Worm (Caenorhabditis elegans) whole organism, L3 larva: ENCODE data around the gene rps-9.
A peak's percentile ranks its signal among the peaks of the same experiment; 100 is the strongest.

Experiments
- R02D3.7 ChIP-seq: fragments of 150-350 bp; optimal IDR thresholded peaks from 2 replicates; lab custom pipeline; 2014; ENCODE audit warnings: missing biosample characterization, missing genetic modification characterization
- aly-2 ChIP-seq: fragments of 150-350 bp; optimal IDR thresholded peaks from 2 replicates; lab custom pipeline; 2014; ENCODE audit warnings: missing biosample characterization, missing genetic modification characterization
- ama-1 ChIP-seq: fragments of 150-350 bp; optimal IDR thresholded peaks from 2 replicates; lab custom pipeline; 2018
- ceh-16 ChIP-seq: sonication (generic microtip); optimal IDR thresholded peaks from 2 replicates; lab custom pipeline; 2017; ENCODE audit warnings: missing biosample characterization, missing genetic modification characterization
- ceh-28 ChIP-seq: fragments of 150-350 bp; optimal IDR thresholded peaks from 2 replicates; lab custom pipeline; 2014; ENCODE audit warnings: missing biosample characterization, missing genetic modification reagents, missing genetic modification characterization
- ceh-82 ChIP-seq: fragments of 150-350 bp; optimal IDR thresholded peaks from 2 replicates; lab custom pipeline; 2014; ENCODE audit warnings: missing biosample characterization, missing genetic modification characterization
- ceh-9 ChIP-seq: sonication (generic microtip); optimal IDR thresholded peaks from 2 replicates; lab custom pipeline; 2018; ENCODE audit warnings: missing biosample characterization, missing genetic modification characterization
- daf-12 ChIP-seq: fragments of 150-350 bp; optimal IDR thresholded peaks from 2 replicates; lab custom pipeline; 2014; ENCODE audit warnings: missing biosample characterization, missing genetic modification reagents, missing genetic modification characterization
- egl-5 ChIP-seq: fragments of 150-350 bp; optimal IDR thresholded peaks from 2 replicates; lab custom pipeline; 2017; ENCODE audit warnings: missing biosample characterization, missing genetic modification reagents, missing genetic modification characterization, inconsistent platforms
- elt-1 ChIP-seq: fragments of 150-350 bp; optimal IDR thresholded peaks from 2 replicates; lab custom pipeline; 2014; ENCODE audit warnings: missing biosample characterization, missing genetic modification characterization
- elt-2 ChIP-seq: sonication (generic microtip); optimal IDR thresholded peaks from 2 replicates; lab custom pipeline; 2016; ENCODE audit warnings: missing genetic modification reagents, mild to moderate bottlenecking, missing genetic modification characterization, missing compliant biosample characterization
- elt-3 ChIP-seq, 3 experiments: fragments of 150-350 bp in 1 of 3; sonication (generic microtip) in 2 of 3; optimal IDR thresholded peaks; 2 replicates in 2 of 3; 4 replicates in 1 of 3; lab custom pipeline; 2014 to 2017; ENCODE audit warnings: missing biosample characterization in 3 of 3, missing genetic modification characterization in 3 of 3
- fkh-2 ChIP-seq: fragments of 150-350 bp; optimal IDR thresholded peaks from 2 replicates; lab custom pipeline; 2014; ENCODE audit warnings: missing biosample characterization, missing genetic modification reagents, missing genetic modification characterization
- jun-1 ChIP-seq: fragments of 150-350 bp; optimal IDR thresholded peaks from 2 replicates; lab custom pipeline; 2014; ENCODE audit warnings: missing biosample characterization, missing genetic modification reagents, missing genetic modification characterization
- lin-15B ChIP-seq: fragments of 150-350 bp; optimal IDR thresholded peaks from 2 replicates; lab custom pipeline; 2014; ENCODE audit warnings: missing biosample characterization, missing genetic modification characterization
- lin-39 ChIP-seq: fragments of 150-350 bp; optimal IDR thresholded peaks from 2 replicates; lab custom pipeline; 2018; ENCODE audit warnings: missing biosample characterization, missing genetic modification reagents, missing genetic modification characterization
- mdl-1 ChIP-seq: fragments of 150-350 bp; optimal IDR thresholded peaks from 2 replicates; lab custom pipeline; 2014; ENCODE audit warnings: missing biosample characterization, missing genetic modification characterization
- mml-1 ChIP-seq: fragments of 150-350 bp; sonication (generic microtip); optimal IDR thresholded peaks from 3 replicates; lab custom pipeline; 2014; ENCODE audit warnings: missing biosample characterization, missing genetic modification characterization
- nfya-1 ChIP-seq: sonication (generic microtip); optimal IDR thresholded peaks from 2 replicates; lab custom pipeline; 2017; ENCODE audit warnings: missing genetic modification characterization, mild to moderate bottlenecking, missing compliant biosample characterization, antibody characterized with exemption, moderate library complexity; ENCODE audit not compliant: insufficient read depth
- nhr-11 ChIP-seq: fragments of 150-350 bp; optimal IDR thresholded peaks from 2 replicates; lab custom pipeline; 2014; ENCODE audit warnings: missing biosample characterization, missing genetic modification characterization
- nhr-25 ChIP-seq: sonication (generic microtip); optimal IDR thresholded peaks from 2 replicates; lab custom pipeline; 2017; ENCODE audit warnings: missing biosample characterization, missing genetic modification characterization
- nhr-28 ChIP-seq: fragments of 150-350 bp; optimal IDR thresholded peaks from 2 replicates; lab custom pipeline; 2014; ENCODE audit warnings: missing biosample characterization, missing genetic modification characterization
- nhr-67 ChIP-seq: fragments of 150-350 bp; optimal IDR thresholded peaks from 2 replicates; lab custom pipeline; 2014; ENCODE audit warnings: missing biosample characterization, missing genetic modification characterization
- nhr-77 ChIP-seq: fragments of 150-350 bp; optimal IDR thresholded peaks from 2 replicates; lab custom pipeline; 2014; ENCODE audit warnings: missing biosample characterization, missing genetic modification characterization
- pha-4 ChIP-seq: fragments of 150-350 bp; optimal IDR thresholded peaks from 2 replicates; lab custom pipeline; 2014; ENCODE audit warnings: missing biosample characterization, missing genetic modification reagents, missing genetic modification characterization
- sea-2 ChIP-seq: fragments of 150-350 bp; sonication (generic microtip); optimal IDR thresholded peaks from 4 replicates; lab custom pipeline; 2014; ENCODE audit warnings: missing biosample characterization, missing genetic modification reagents, missing genetic modification characterization
- skn-1 ChIP-seq: fragments of 150-350 bp; optimal IDR thresholded peaks from 2 replicates; lab custom pipeline; 2014; ENCODE audit warnings: missing biosample characterization, missing genetic modification characterization
- ztf-4 ChIP-seq: fragments of 150-350 bp; optimal IDR thresholded peaks from 2 replicates; lab custom pipeline; 2014; ENCODE audit warnings: missing biosample characterization, missing genetic modification characterization

rps-9 gene

ce11 chrII:11156160-11156559, 30.0 kb upstream of the rps-9 start:
- TF ChIP-seq pha-4 (peak; percentile 65), mml-1 (tag; lab: Kevin White, UChicago) (no peak), elt-2 (tag; lab: Kevin White, UChicago) (peak; percentile 53), jun-1 (peak; percentile 18)

ce11 chrII:11155400-11155799, 29.2 kb upstream of the rps-9 start:
- no peak for TF ChIP-seq nhr-28 (tag; lab: Kevin White, UChicago)
- TF ChIP-seq ceh-16: no peak
- TF ChIP-seq aly-2 (tag; lab: Kevin White, UChicago): no peak
- peak; percentile 60 for TF ChIP-seq elt-2 (tag; lab: Kevin White, UChicago)

ce11 chrII:11154957-11155356, 28.8 kb upstream of the rps-9 start:
- TF ChIP-seq elt-2 (tag; lab: Kevin White, UChicago) (peak; percentile 71), ceh-28 (no peak)

ce11 chrII:11153800-11154199, 27.6 kb upstream of the rps-9 start:
- TF ChIP-seq jun-1 (peak; percentile 40), elt-2 (tag; lab: Kevin White, UChicago) (peak; percentile 91), pha-4 (peak; percentile 48), skn-1 (tag; lab: Kevin White, UChicago) (peak; percentile 18), ceh-16 (no peak), sea-2 (no peak), nhr-11 (tag; lab: Kevin White, UChicago) (no peak), R02D3.7 (no peak), ceh-82 (tag; lab: Kevin White, UChicago) (no peak), nhr-77 (tag; lab: Kevin White, UChicago) (no peak), mdl-1 (tag; lab: Kevin White, UChicago) (no peak), lin-15B (tag; lab: Kevin White, UChicago) (no peak), ama-1 (lab: Kevin White, UChicago) (no peak), daf-12 (tag; lab: Kevin White, UChicago) (no peak), ceh-28 (no peak), elt-1 (tag; lab: Kevin White, UChicago) (no peak), aly-2 (tag; lab: Kevin White, UChicago) (no peak), nfya-1 (tag; lab: Kevin White, UChicago) (no peak), nhr-28 (tag; lab: Kevin White, UChicago) (no peak), elt-3 (tag; optimal IDR thresholded peaks at IDR 0.05; lab: Kevin White, UChicago) (no peak), mml-1 (tag; lab: Kevin White, UChicago) (no peak), ztf-4 (no peak), fkh-2 (tag; lab: Kevin White, UChicago) (no peak), lin-39 (tag; lab: Kevin White, UChicago) (no peak), nhr-67 (tag; lab: Kevin White, UChicago) (no peak)

ce11 chrII:11153080-11153479, 26.9 kb upstream of the rps-9 start:
- peak; percentile 83 for TF ChIP-seq elt-2 (tag; lab: Kevin White, UChicago)
- TF ChIP-seq nhr-25 (tag; lab: Kevin White, UChicago): no peak

ce11 chrII:11152495-11152894, 26.3 kb upstream of the rps-9 start, which contains the start of gene pqm-1:
Gene pqm-1, minus strand, starts transcription at chrII:11152595.
- no peak for TF ChIP-seq nhr-11 (tag; lab: Kevin White, UChicago)
- TF ChIP-seq ceh-9 (tag; lab: Kevin White, UChicago): no peak
- no peak for TF ChIP-seq ama-1 (lab: Kevin White, UChicago)
- no peak for TF ChIP-seq elt-3 (tag; optimal IDR thresholded peaks at IDR 0.05; lab: Kevin White, UChicago)
- TF ChIP-seq ceh-16: no peak
- TF ChIP-seq egl-5: peak; percentile 3
- no peak for TF ChIP-seq aly-2 (tag; lab: Kevin White, UChicago)
- TF ChIP-seq, all 47 proteins: peak for 1

ce11 chrII:11150976-11151375, 24.8 kb upstream of the rps-9 start:
- no peak for TF ChIP-seq nfya-1 (tag; lab: Kevin White, UChicago)
- peak; percentile 98 for TF ChIP-seq elt-2 (tag; lab: Kevin White, UChicago)
- TF ChIP-seq pha-4: peak; percentile 69
- TF ChIP-seq jun-1: peak; percentile 35
